Worm (Caenorhabditis elegans) whole organism, L3 larva: ENCODE measurements around the gene par-5.

Source experiments
- R02D3.7 ChIP-seq: fragments of 150-350 bp; optimal IDR thresholded peaks from 2 replicates; lab custom pipeline; 2014; ENCODE audit warnings: missing biosample characterization, missing genetic modification characterization
- ZK546.5 ChIP-seq: sonication (generic microtip); optimal IDR thresholded peaks from 2 replicates; lab custom pipeline; 2017; ENCODE audit warnings: missing biosample characterization, missing genetic modification characterization
- ama-1 ChIP-seq: fragments of 150-350 bp; optimal IDR thresholded peaks from 2 replicates; lab custom pipeline; 2018
- ceh-28 ChIP-seq: fragments of 150-350 bp; optimal IDR thresholded peaks from 2 replicates; lab custom pipeline; 2014; ENCODE audit warnings: missing biosample characterization, missing genetic modification reagents, missing genetic modification characterization
- ceh-82 ChIP-seq: fragments of 150-350 bp; optimal IDR thresholded peaks from 2 replicates; lab custom pipeline; 2014; ENCODE audit warnings: missing biosample characterization, missing genetic modification characterization
- ceh-9 ChIP-seq: sonication (generic microtip); optimal IDR thresholded peaks from 2 replicates; lab custom pipeline; 2018; ENCODE audit warnings: missing biosample characterization, missing genetic modification characterization
- daf-12 ChIP-seq: fragments of 150-350 bp; optimal IDR thresholded peaks from 2 replicates; lab custom pipeline; 2014; ENCODE audit warnings: missing biosample characterization, missing genetic modification reagents, missing genetic modification characterization
- egl-27 ChIP-seq: sonication (generic microtip); optimal IDR thresholded peaks from 4 replicates; lab custom pipeline; 2017; ENCODE audit warnings: missing biosample characterization, missing genetic modification reagents, missing genetic modification characterization
- egl-5 ChIP-seq: fragments of 150-350 bp; optimal IDR thresholded peaks from 2 replicates; lab custom pipeline; 2017; ENCODE audit warnings: missing biosample characterization, missing genetic modification reagents, missing genetic modification characterization, inconsistent platforms
- elt-2 ChIP-seq: sonication (generic microtip); optimal IDR thresholded peaks from 2 replicates; lab custom pipeline; 2016; ENCODE audit warnings: missing genetic modification reagents, mild to moderate bottlenecking, missing genetic modification characterization, missing compliant biosample characterization
- elt-3 ChIP-seq, 3 experiments: fragments of 150-350 bp in 1 of 3; sonication (generic microtip) in 2 of 3; optimal IDR thresholded peaks; 2 replicates in 2 of 3; 4 replicates in 1 of 3; lab custom pipeline; 2014 to 2017; ENCODE audit warnings: missing biosample characterization in 3 of 3, missing genetic modification characterization in 3 of 3
- eor-1 ChIP-seq, 2 experiments: fragments of 150-350 bp; optimal IDR thresholded peaks; 2 replicates each; lab custom pipeline; 2014 to 2018; ENCODE audit warnings: missing biosample characterization in 2 of 2, missing genetic modification characterization in 2 of 2
- fkh-10 ChIP-seq: sonication (generic microtip); optimal IDR thresholded peaks from 2 replicates; lab custom pipeline; 2017; ENCODE audit warnings: missing biosample characterization, missing genetic modification reagents, missing genetic modification characterization
- fkh-2 ChIP-seq: fragments of 150-350 bp; optimal IDR thresholded peaks from 2 replicates; lab custom pipeline; 2014; ENCODE audit warnings: missing biosample characterization, missing genetic modification reagents, missing genetic modification characterization
- jun-1 ChIP-seq: fragments of 150-350 bp; optimal IDR thresholded peaks from 2 replicates; lab custom pipeline; 2014; ENCODE audit warnings: missing biosample characterization, missing genetic modification reagents, missing genetic modification characterization
- lin-15B ChIP-seq: fragments of 150-350 bp; optimal IDR thresholded peaks from 2 replicates; lab custom pipeline; 2014; ENCODE audit warnings: missing biosample characterization, missing genetic modification characterization
- lin-39 ChIP-seq: fragments of 150-350 bp; optimal IDR thresholded peaks from 2 replicates; lab custom pipeline; 2018; ENCODE audit warnings: missing biosample characterization, missing genetic modification reagents, missing genetic modification characterization
- mdl-1 ChIP-seq: fragments of 150-350 bp; optimal IDR thresholded peaks from 2 replicates; lab custom pipeline; 2014; ENCODE audit warnings: missing biosample characterization, missing genetic modification characterization
- mml-1 ChIP-seq: fragments of 150-350 bp; sonication (generic microtip); optimal IDR thresholded peaks from 3 replicates; lab custom pipeline; 2014; ENCODE audit warnings: missing biosample characterization, missing genetic modification characterization
- nfya-1 ChIP-seq: sonication (generic microtip); optimal IDR thresholded peaks from 2 replicates; lab custom pipeline; 2017; ENCODE audit warnings: missing genetic modification characterization, mild to moderate bottlenecking, missing compliant biosample characterization, antibody characterized with exemption, moderate library complexity; ENCODE audit not compliant: insufficient read depth
- nhr-11 ChIP-seq: fragments of 150-350 bp; optimal IDR thresholded peaks from 2 replicates; lab custom pipeline; 2014; ENCODE audit warnings: missing biosample characterization, missing genetic modification characterization
- nhr-12 ChIP-seq: fragments of 150-350 bp; optimal IDR thresholded peaks from 2 replicates; lab custom pipeline; 2014; ENCODE audit warnings: missing biosample characterization, missing genetic modification characterization
- nhr-23 ChIP-seq: fragments of 150-350 bp; optimal IDR thresholded peaks from 2 replicates; lab custom pipeline; 2014; ENCODE audit warnings: missing biosample characterization, missing genetic modification reagents, missing genetic modification characterization
- nhr-237 ChIP-seq: fragments of 150-350 bp; optimal IDR thresholded peaks from 2 replicates; lab custom pipeline; 2014; ENCODE audit warnings: missing biosample characterization, missing genetic modification characterization
- nhr-25 ChIP-seq: sonication (generic microtip); optimal IDR thresholded peaks from 2 replicates; lab custom pipeline; 2017; ENCODE audit warnings: missing biosample characterization, missing genetic modification characterization
- nhr-28 ChIP-seq: fragments of 150-350 bp; optimal IDR thresholded peaks from 2 replicates; lab custom pipeline; 2014; ENCODE audit warnings: missing biosample characterization, missing genetic modification characterization
- nhr-43 ChIP-seq: sonication (generic microtip); optimal IDR thresholded peaks from 2 replicates; lab custom pipeline; 2016; ENCODE audit warnings: mild to moderate bottlenecking, missing genetic modification characterization, missing compliant biosample characterization; ENCODE audit not compliant: poor library complexity, severe bottlenecking
- nhr-67 ChIP-seq: fragments of 150-350 bp; optimal IDR thresholded peaks from 2 replicates; lab custom pipeline; 2014; ENCODE audit warnings: missing biosample characterization, missing genetic modification characterization
- nhr-77 ChIP-seq: fragments of 150-350 bp; optimal IDR thresholded peaks from 2 replicates; lab custom pipeline; 2014; ENCODE audit warnings: missing biosample characterization, missing genetic modification characterization
- pha-4 ChIP-seq: fragments of 150-350 bp; optimal IDR thresholded peaks from 2 replicates; lab custom pipeline; 2014; ENCODE audit warnings: missing biosample characterization, missing genetic modification reagents, missing genetic modification characterization
- pqm-1 ChIP-seq: fragments of 150-350 bp; optimal IDR thresholded peaks from 2 replicates; lab custom pipeline; 2017; ENCODE audit warnings: missing biosample characterization, missing genetic modification characterization, inconsistent platforms
- sea-2 ChIP-seq: fragments of 150-350 bp; sonication (generic microtip); optimal IDR thresholded peaks from 4 replicates; lab custom pipeline; 2014; ENCODE audit warnings: missing biosample characterization, missing genetic modification reagents, missing genetic modification characterization
- skn-1 ChIP-seq: fragments of 150-350 bp; optimal IDR thresholded peaks from 2 replicates; lab custom pipeline; 2014; ENCODE audit warnings: missing biosample characterization, missing genetic modification characterization
- snpc-4 ChIP-seq: fragments of 150-350 bp; optimal IDR thresholded peaks from 2 replicates; lab custom pipeline; 2014; ENCODE audit warnings: missing biosample characterization, missing genetic modification characterization
- tbx-2 ChIP-seq: sonication (generic microtip); optimal IDR thresholded peaks from 2 replicates; lab custom pipeline; 2016; ENCODE audit warnings: mild to moderate bottlenecking, missing genetic modification characterization, missing compliant biosample characterization
- unc-39 ChIP-seq: sonication (generic microtip); optimal IDR thresholded peaks from 4 replicates; lab custom pipeline; 2017; ENCODE audit warnings: missing biosample characterization, missing genetic modification characterization
- ztf-11 ChIP-seq: fragments of 150-350 bp; optimal IDR thresholded peaks from 2 replicates; lab custom pipeline; 2014; ENCODE audit warnings: missing biosample characterization, missing genetic modification characterization
- ztf-4 ChIP-seq: fragments of 150-350 bp; optimal IDR thresholded peaks from 2 replicates; lab custom pipeline; 2014; ENCODE audit warnings: missing biosample characterization, missing genetic modification characterization

The par-5 gene

ce11 chrIV:11855900-11856660 is 34.4 kb upstream of the par-5 start, which contains the start of gene ech-2:
Gene ech-2 (minus strand): TSS chrIV:11856351.
- no peak for TF ChIP-seq egl-5 (tag; lab: Kevin White, UChicago)
- no peak for TF ChIP-seq mdl-1 (tag; lab: Kevin White, UChicago)
- TF ChIP-seq pqm-1 (tag; lab: Kevin White, UChicago), result no peak
- no peak for TF ChIP-seq R02D3.7 (tag; lab: Kevin White, UChicago)
- TF ChIP-seq lin-15B, result peak; percentile 20
- TF ChIP-seq ZK546.5 (tag; lab: Kevin White, UChicago), result no peak
- no peak for TF ChIP-seq ceh-82 (tag; lab: Kevin White, UChicago)
- peak; percentile 56 for TF ChIP-seq pha-4 (tag; lab: Kevin White, UChicago)
- peak; percentile 60 for TF ChIP-seq nfya-1 (tag; lab: Kevin White, UChicago)
- TF ChIP-seq nhr-77 (tag; lab: Kevin White, UChicago), result no peak
- TF ChIP-seq egl-27 (tag; lab: Kevin White, UChicago), result no peak

- TF ChIP-seq daf-12 (tag; lab: Kevin White, UChicago), result no peak
- no peak for TF ChIP-seq tbx-2
- TF ChIP-seq unc-39, result no peak
- TF ChIP-seq ceh-28 (tag; lab: Kevin White, UChicago), result no peak
- no peak for TF ChIP-seq nhr-237
- no peak for TF ChIP-seq pha-4 (tag; lab: Kevin White, UChicago)
- no peak for TF ChIP-seq egl-5 (tag; lab: Kevin White, UChicago)
- no peak for TF ChIP-seq ama-1
- no peak for TF ChIP-seq sea-2 (GFP tag; lab: Kevin White, UChicago)
- no peak for TF ChIP-seq nhr-67 (tag; lab: Kevin White, UChicago)
- no peak for TF ChIP-seq nhr-23 (tag; lab: Kevin White, UChicago)
- no peak for TF ChIP-seq egl-27 (tag; lab: Kevin White, UChicago)
- no peak for TF ChIP-seq pqm-1 (tag; lab: Kevin White, UChicago)
- TF ChIP-seq fkh-2 (tag; lab: Kevin White, UChicago), result no peak
- no peak for TF ChIP-seq nhr-28 (tag; lab: Kevin White, UChicago)
- TF ChIP-seq nhr-12, result no peak
Observed at ce11 chrIV:11855424-11855823, 33.7 kb upstream of the par-5 start.

DNA sequence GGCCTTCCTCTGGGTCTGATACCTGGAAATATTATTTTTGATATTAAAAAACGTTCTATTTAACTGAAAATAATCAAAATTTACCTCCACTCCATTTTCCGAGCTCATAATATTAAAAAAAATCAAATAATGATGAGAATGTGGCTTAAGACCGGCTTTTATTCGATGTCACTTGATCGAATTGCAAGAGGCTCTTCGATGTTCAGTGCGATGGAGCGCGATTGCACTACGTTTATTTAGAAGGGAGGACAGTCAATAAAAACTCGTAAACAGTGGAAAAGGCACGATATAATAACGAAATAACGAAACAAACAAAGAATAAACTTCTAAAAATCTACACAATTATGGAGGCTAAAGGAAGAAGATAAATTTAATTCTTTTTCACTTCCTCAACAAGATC is 33.1 kb upstream of the par-5 start, which contains the start of gene tag-30:
TSS of gene tag-30 (minus strand) at position 383 of the 400 bp plus-strand sequence.
- TF ChIP-seq ceh-9 (tag; lab: Kevin White, UChicago) (no peak), ama-1 (no peak), nhr-237 (no peak), sea-2 (GFP tag; lab: Kevin White, UChicago) (no peak), elt-2 (tag; lab: Kevin White, UChicago) (peak; percentile 43), nhr-43 (tag; lab: Kevin White, UChicago) (peak; percentile 10), ztf-4 (tag; lab: Kevin White, UChicago) (no peak), jun-1 (tag; lab: Kevin White, UChicago) (no peak), nhr-12 (no peak), ceh-82 (tag; lab: Kevin White, UChicago) (no peak), pha-4 (tag; lab: Kevin White, UChicago) (peak; percentile 96), snpc-4 (tag; lab: Kevin White, UChicago) (peak; percentile 76), tbx-2 (no peak), egl-5 (tag; lab: Kevin White, UChicago) (peak; percentile 86), skn-1 (no peak), lin-15B (peak; percentile 72), nhr-11 (tag; lab: Kevin White, UChicago) (no peak), nhr-23 (tag; lab: Kevin White, UChicago) (peak; percentile 13), ZK546.5 (tag; lab: Kevin White, UChicago) (no peak), lin-39 (tag; lab: Kevin White, UChicago) (peak; percentile 12), nhr-28 (tag; lab: Kevin White, UChicago) (no peak), nhr-25 (peak; percentile 24), ceh-28 (tag; lab: Kevin White, UChicago) (no peak)

DNA sequence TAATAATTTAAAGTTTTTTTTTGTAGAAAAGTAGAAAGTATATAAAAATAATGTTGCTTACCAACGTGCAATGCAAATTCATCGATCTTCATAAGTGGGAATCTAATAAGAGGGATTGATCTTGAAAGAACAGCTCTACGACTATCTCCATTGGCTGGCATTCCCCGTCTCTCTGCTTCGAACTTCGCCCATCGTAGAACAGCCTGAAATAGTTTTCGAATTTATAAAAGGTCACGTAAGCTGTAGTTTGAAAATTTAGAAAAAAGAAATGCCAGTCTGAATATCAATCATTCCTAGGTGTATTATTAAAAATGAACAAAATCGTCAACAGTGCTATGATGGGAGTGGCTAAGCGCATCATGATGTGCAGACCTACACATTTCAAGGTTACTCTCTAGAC is 30.2 kb upstream of the par-5 start, which contains the start of gene F38H4.5:
TSS of gene F38H4.5 (plus strand) at position 301 of the 400 bp plus-strand sequence.
- TF ChIP-seq tbx-2 (no peak), ztf-4 (tag; lab: Kevin White, UChicago) (no peak), nhr-67 (tag; lab: Kevin White, UChicago) (no peak), mml-1 (no peak), nfya-1 (tag; lab: Kevin White, UChicago) (no peak), ztf-11 (tag; lab: Kevin White, UChicago) (no peak), fkh-2 (tag; lab: Kevin White, UChicago) (no peak), skn-1 (no peak), daf-12 (tag; lab: Kevin White, UChicago) (no peak), ceh-82 (tag; lab: Kevin White, UChicago) (no peak), fkh-10 (GFP tag; lab: Kevin White, UChicago) (no peak), mdl-1 (tag; lab: Kevin White, UChicago) (no peak), eor-1 (tag; optimal IDR thresholded peaks at IDR 0.05; lab: Kevin White, UChicago) (no peak), ZK546.5 (tag; lab: Kevin White, UChicago) (no peak), nhr-237 (no peak), elt-3 (tag; optimal IDR thresholded peaks at IDR 0.05; lab: Kevin White, UChicago) (no peak), snpc-4 (tag; lab: Kevin White, UChicago) (no peak)
